Worm (Caenorhabditis elegans) whole organism, L4/young adult: ENCODE measurements around the gene ogdh-1.
A peak's percentile ranks its signal among the peaks of the same experiment; 100 is the strongest.

Source experiments
- W03F9.2 ChIP-seq: fragments of 150-350 bp; optimal IDR thresholded peaks from 2 replicates; lab custom pipeline; 2014; ENCODE audit warnings: missing biosample characterization, missing genetic modification characterization
- dao-5 ChIP-seq: sonication (generic microtip); optimal IDR thresholded peaks from 2 replicates; lab custom pipeline; 2016; ENCODE audit warnings: missing genotype, missing genetic modification characterization, moderate library complexity, missing compliant biosample characterization
- him-1 ChIP-seq: sonication (generic microtip); optimal IDR thresholded peaks from 2 replicates; lab custom pipeline; 2016; ENCODE audit warnings: missing genotype, missing genetic modification reagents, missing genetic modification characterization, missing compliant biosample characterization

ce11 chrIV:4650624-4651094, 53.2 kb downstream of the ogdh-1 start, which contains the start of gene ubc-9:
- TF ChIP-seq W03F9.2 (tag; lab: Kevin White, UChicago) (peak; percentile 27), him-1 (tag; lab: Kevin White, UChicago) (peak; percentile 52), dao-5 (tag; lab: Kevin White, UChicago) (no peak)
